Fruit fly (Drosophila melanogaster) whole organism, embryonic: ENCODE data around the gene CG42342.
A peak's percentile ranks its signal among the peaks of the same experiment; 100 is the strongest.

Experiments used
- Awh ChIP-seq: fragments of 200-800 bp; sonication (Bioruptor generic); IDR thresholded peaks from 2 replicates; pipeline ENCODE4, ENCODE4 v1.3.6; 2022; ENCODE audit warnings: missing biosample characterization, missing genetic modification characterization
- CG10959 ChIP-seq: fragments of 200-800 bp; sonication (Bioruptor generic); IDR thresholded peaks from 2 replicates; pipeline ENCODE4 v1.3.6; 2022; ENCODE audit warnings: missing biosample characterization, missing genetic modification characterization
- CG10979 ChIP-seq: fragments of 200-800 bp; sonication (Bioruptor generic); optimal IDR thresholded peaks from 2 replicates; lab custom pipeline; 2018; ENCODE audit warnings: missing biosample characterization, mild to moderate bottlenecking, missing genetic modification characterization, moderate library complexity
- CG11093 ChIP-seq: fragments of 200-800 bp; sonication (Bioruptor generic); IDR thresholded peaks from 3 replicates; pipeline ENCODE4 v1.3.6; 2022; ENCODE audit warnings: missing biosample characterization, missing genetic modification characterization
- CG12155 ChIP-seq: fragments of 200-800 bp; sonication (Bioruptor generic); optimal IDR thresholded peaks from 3 replicates; lab custom pipeline; 2016; ENCODE audit warnings: missing biosample characterization, missing genetic modification characterization
- CG13775 ChIP-seq: fragments of 200-800 bp; sonication (Bioruptor generic); optimal IDR thresholded peaks from 3 replicates; lab custom pipeline; 2017; ENCODE audit warnings: missing biosample characterization, mild to moderate bottlenecking, missing genetic modification characterization
- CG14710 ChIP-seq: fragments of 200-800 bp; sonication (Bioruptor generic); optimal IDR thresholded peaks from 3 replicates; lab custom pipeline; 2019; ENCODE audit warnings: missing biosample characterization, mild to moderate bottlenecking, missing genetic modification characterization, moderate library complexity
- CG1603 ChIP-seq: fragments of 200-800 bp; sonication (Bioruptor generic); optimal IDR thresholded peaks from 2 replicates; lab custom pipeline; 2019; ENCODE audit warnings: missing biosample characterization, mild to moderate bottlenecking, missing genetic modification characterization, moderate library complexity
- CG1792 ChIP-seq: fragments of 200-800 bp; sonication (Bioruptor generic); optimal IDR thresholded peaks from 2 replicates; lab custom pipeline; 2016; ENCODE audit warnings: missing biosample characterization, missing genetic modification characterization
- CG18011 ChIP-seq: fragments of 200-800 bp; sonication (Bioruptor generic); optimal IDR thresholded peaks from 2 replicates; lab custom pipeline; 2017; ENCODE audit warnings: missing biosample characterization, missing genetic modification characterization, mild to moderate bottlenecking, moderate library complexity, missing genotype
- CG18262 ChIP-seq: fragments of 200-800 bp; optimal IDR thresholded peaks from 3 replicates; lab custom pipeline; 2019; ENCODE audit warnings: missing biosample characterization, mild to moderate bottlenecking, missing genetic modification characterization, moderate library complexity
- CG2202 ChIP-seq: fragments of 200-800 bp; sonication (Bioruptor generic); optimal IDR thresholded peaks from 2 replicates; lab custom pipeline; 2018; ENCODE audit warnings: missing biosample characterization, mild to moderate bottlenecking, missing genetic modification characterization
- CG2889 ChIP-seq: fragments of 200-800 bp; sonication (Bioruptor generic); IDR thresholded peaks from 3 replicates; pipeline ENCODE4 v1.3.6; 2022; ENCODE audit warnings: missing biosample characterization, missing genetic modification characterization
- CG30020 ChIP-seq: fragments of 200-800 bp; optimal IDR thresholded peaks from 2 replicates; lab custom pipeline; 2019; ENCODE audit warnings: missing biosample characterization, mild to moderate bottlenecking, missing genetic modification characterization, moderate library complexity
- CG30431 ChIP-seq: fragments of 200-800 bp; sonication (Bioruptor generic); optimal IDR thresholded peaks from 2 replicates; lab custom pipeline; 2017; ENCODE audit warnings: missing biosample characterization, missing genetic modification characterization
- CG33213 ChIP-seq: fragments of 200-800 bp; sonication (Bioruptor generic); optimal IDR thresholded peaks from 3 replicates; lab custom pipeline; 2016; ENCODE audit warnings: missing biosample characterization, missing genetic modification characterization
- CG34224 ChIP-seq: fragments of 200-800 bp; sonication (Bioruptor generic); IDR thresholded peaks from 3 replicates; pipeline ENCODE4 v1.3.6; 2022; ENCODE audit warnings: missing biosample characterization, missing genetic modification characterization; ENCODE audit not compliant: partially characterized antibody
- CoRest ChIP-seq: fragments of 200-800 bp; sonication (Bioruptor generic); optimal IDR thresholded peaks from 3 replicates; lab custom pipeline; 2018; ENCODE audit warnings: missing biosample characterization, mild to moderate bottlenecking, missing genetic modification characterization, moderate library complexity
- D19A ChIP-seq: fragments of 200-800 bp; optimal IDR thresholded peaks from 3 replicates; lab custom pipeline; 2019; ENCODE audit warnings: missing biosample characterization, mild to moderate bottlenecking, missing genetic modification characterization, moderate library complexity
- Dfd ChIP-seq, 2 experiments: fragments of >200 bp; optimal IDR thresholded peaks; 2 replicates each; lab custom pipeline; 2017; ENCODE audit warnings: missing biosample characterization in 2 of 2, missing genetic modification characterization in 2 of 2
- Dref ChIP-seq: fragments of 200-800 bp; sonication (Bioruptor generic); IDR thresholded peaks from 2 replicates; pipeline ENCODE4 v1.3.6; 2022; ENCODE audit warnings: missing biosample characterization, missing genetic modification characterization
- ERR ChIP-seq: fragments of 200-800 bp; sonication (Bioruptor generic); optimal IDR thresholded peaks from 2 replicates; lab custom pipeline; 2016; ENCODE audit warnings: missing biosample characterization, missing genetic modification characterization
- Fer1 ChIP-seq: fragments of 200-800 bp; sonication (Bioruptor generic); optimal IDR thresholded peaks from 2 replicates; lab custom pipeline; 2017; ENCODE audit warnings: missing biosample characterization, mild to moderate bottlenecking, missing genetic modification characterization
- HLHmδ ChIP-seq: fragments of 200-800 bp; sonication (Bioruptor generic); optimal IDR thresholded peaks from 2 replicates; lab custom pipeline; 2018; ENCODE audit warnings: missing biosample characterization, mild to moderate bottlenecking, missing genetic modification characterization, moderate library complexity
- HmgZ ChIP-seq: fragments of 200-800 bp; sonication (Bioruptor generic); optimal IDR thresholded peaks from 2 replicates; lab custom pipeline; 2018; ENCODE audit warnings: missing biosample characterization, mild to moderate bottlenecking, missing genetic modification characterization
- Hmr ChIP-seq: fragments of 200-800 bp; sonication (Bioruptor generic); optimal IDR thresholded peaks from 3 replicates; lab custom pipeline; 2017; ENCODE audit warnings: mild to moderate bottlenecking, missing biosample characterization, missing genetic modification reagents, missing genetic modification characterization
- Meics ChIP-seq: fragments of 200-800 bp; sonication (Bioruptor generic); optimal IDR thresholded peaks from 2 replicates; lab custom pipeline; 2017; ENCODE audit warnings: missing biosample characterization, mild to moderate bottlenecking, missing genetic modification characterization
- NC2β ChIP-seq: fragments of 200-800 bp; sonication (Bioruptor generic); optimal IDR thresholded peaks from 2 replicates; lab custom pipeline; 2016; ENCODE audit warnings: missing biosample characterization, missing genetic modification characterization
- Neu2 ChIP-seq: fragments of 200-800 bp; sonication (Bioruptor generic); optimal IDR thresholded peaks from 3 replicates; lab custom pipeline; 2016; ENCODE audit warnings: missing biosample characterization, missing genetic modification characterization, borderline replicate concordance
- Oaz ChIP-seq: fragments of 200-800 bp; sonication (Bioruptor generic); IDR thresholded peaks from 2 replicates; pipeline ENCODE4 v1.3.6; 2022; ENCODE audit warnings: missing biosample characterization, missing genetic modification characterization
- Trl ChIP-seq, 3 experiments: fragments of >200 bp in 2 of 3; fragments of 200-800 bp in 1 of 3; sonication (Bioruptor generic) in 1 of 3; optimal IDR thresholded peaks; 2 replicates in 1 of 3; 3 replicates in 2 of 3; lab custom pipeline; 2016 to 2017; ENCODE audit warnings: missing biosample characterization in 1 of 3, missing genetic modification characterization in 1 of 3
- ab ChIP-seq: fragments of 200-800 bp; sonication (Bioruptor generic); optimal IDR thresholded peaks from 2 replicates; lab custom pipeline; 2016; ENCODE audit warnings: missing biosample characterization, missing genetic modification characterization
- abd-A ChIP-seq: fragments of 200-800 bp; sonication (Bioruptor generic); optimal IDR thresholded peaks from 3 replicates; lab custom pipeline; 2019; ENCODE audit warnings: missing biosample characterization, mild to moderate bottlenecking, missing genetic modification characterization, moderate library complexity
- bab2 ChIP-seq: fragments of 200-800 bp; sonication (Bioruptor generic); optimal IDR thresholded peaks from 2 replicates; lab custom pipeline; 2016; ENCODE audit warnings: missing biosample characterization, missing genetic modification characterization
- crc ChIP-seq: fragments of 200-800 bp; sonication (Bioruptor generic); optimal IDR thresholded peaks from 2 replicates; lab custom pipeline; 2016; ENCODE audit warnings: missing biosample characterization, missing genetic modification characterization
- cwo ChIP-seq: fragments of 200-800 bp; sonication (Bioruptor generic); optimal IDR thresholded peaks from 3 replicates; lab custom pipeline; 2017; ENCODE audit warnings: missing biosample characterization, missing genetic modification characterization, mild to moderate bottlenecking, moderate library complexity, missing genetic modification reagents
- dmrt11E ChIP-seq: fragments of 200-800 bp; sonication (Bioruptor generic); optimal IDR thresholded peaks from 3 replicates; lab custom pipeline; 2018; ENCODE audit warnings: missing biosample characterization, mild to moderate bottlenecking, missing genetic modification characterization, moderate library complexity
- esg ChIP-seq: fragments of 200-800 bp; sonication (Bioruptor generic); conservative IDR thresholded peaks from 2 replicates; pipeline ENCODE4 v1.3.6; 2022; ENCODE audit warnings: missing biosample characterization, missing genetic modification characterization
- gem ChIP-seq: fragments of 200-800 bp; sonication (Bioruptor generic); optimal IDR thresholded peaks from 2 replicates; lab custom pipeline; 2019; ENCODE audit warnings: missing biosample characterization, mild to moderate bottlenecking, missing genetic modification characterization, moderate library complexity
- hb ChIP-seq: fragments of 200-800 bp; sonication (Bioruptor generic); IDR thresholded peaks from 3 replicates; pipeline ENCODE4 v1.3.6; 2022; ENCODE audit warnings: missing biosample characterization, missing genetic modification characterization; ENCODE audit not compliant: partially characterized antibody
- lola ChIP-seq, 3 experiments: fragments of >200 bp in 2 of 3; fragments of 200-800 bp in 1 of 3; sonication (Bioruptor generic) in 1 of 3; optimal IDR thresholded peaks; 2 replicates each; lab custom pipeline; 2017 to 2019; ENCODE audit warnings: missing biosample characterization in 3 of 3, missing genetic modification characterization in 3 of 3, mild to moderate bottlenecking in 1 of 3, moderate library complexity in 1 of 3
- nerfin-1 ChIP-seq: fragments of 200-800 bp; sonication (Bioruptor generic); optimal IDR thresholded peaks from 3 replicates; lab custom pipeline; 2019; ENCODE audit warnings: missing biosample characterization, mild to moderate bottlenecking, missing genetic modification characterization, moderate library complexity
- sd ChIP-seq: fragments of 200-800 bp; sonication (Bioruptor generic); optimal IDR thresholded peaks from 3 replicates; lab custom pipeline; 2018; ENCODE audit warnings: missing biosample characterization, mild to moderate bottlenecking, missing genetic modification characterization, moderate library complexity
- sens ChIP-seq: fragments of 200-800 bp; sonication (Bioruptor generic); peaks from one replicate; lab custom pipeline; 2016; ENCODE audit warnings: missing biosample characterization, missing genetic modification characterization
- sug ChIP-seq: fragments of 200-800 bp; optimal IDR thresholded peaks from 2 replicates; lab custom pipeline; 2019; ENCODE audit warnings: missing biosample characterization, mild to moderate bottlenecking, missing genetic modification characterization, moderate library complexity
- tgo ChIP-seq: fragments of 200-800 bp; sonication (Bioruptor generic); IDR thresholded peaks from 3 replicates; pipeline ENCODE4 v1.3.6; 2022; ENCODE audit warnings: missing biosample characterization, missing genetic modification characterization
- toy ChIP-seq: fragments of 200-800 bp; sonication (Bioruptor generic); IDR thresholded peaks from 2 replicates; pipeline ENCODE4 v1.3.6; 2022; ENCODE audit warnings: missing biosample characterization, missing genetic modification characterization
- z ChIP-seq: fragments of 200-800 bp; sonication (Bioruptor generic); IDR thresholded peaks from 3 replicates; pipeline ENCODE4 v1.3.6; 2022; ENCODE audit warnings: missing biosample characterization, missing genetic modification characterization
- zfh2 ChIP-seq: fragments of 200-800 bp; sonication (Bioruptor generic); optimal IDR thresholded peaks from 2 replicates; lab custom pipeline; 2016; ENCODE audit warnings: missing biosample characterization, missing genetic modification characterization

Gene CG42342

DNA sequence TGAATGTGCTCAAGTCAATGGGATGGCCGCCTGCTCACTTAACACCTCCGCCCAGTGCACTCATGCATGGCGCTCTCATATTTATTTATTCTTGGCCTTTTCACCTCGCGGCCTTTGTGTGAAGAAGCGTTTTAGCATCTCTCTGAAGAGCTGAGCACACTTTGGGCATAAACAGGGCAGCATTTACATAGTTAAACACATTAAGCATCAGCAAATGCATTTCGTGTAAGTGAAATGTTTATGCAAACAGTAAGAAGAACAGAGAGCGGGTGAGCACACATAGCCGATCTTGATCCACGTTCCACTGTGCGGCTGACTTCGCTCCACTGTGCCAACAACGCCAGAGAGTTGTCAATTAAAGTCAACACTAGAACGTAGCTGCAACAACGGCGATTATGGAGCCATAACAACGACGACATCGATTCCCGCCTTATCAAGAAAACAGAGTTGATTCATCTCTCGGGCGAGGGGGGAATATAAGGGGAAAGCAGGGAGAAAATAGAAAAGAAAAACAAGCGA lies 22.1 kb downstream of the CG42342 start (continued):
- TF ChIP-seq CG10959 (0 out of 2 replicates have a peak, but pooled peaks have one; percentile 53), HmgZ (tag; lab: Kevin White, UChicago) (no peak), CG14710 (tag; lab: Kevin White, UChicago) (peak; percentile 92), NC2β (GFP tag; lab: Kevin White, UChicago) (peak; percentile 56), Neu2 (GFP tag; lab: Kevin White, UChicago) (no peak), Dfd (GFP tag; optimal IDR thresholded peaks at IDR 0.05; lab: Kevin White, UChicago) (no peak), Meics (GFP tag; lab: Kevin White, UChicago) (no peak), nerfin-1 (tag; lab: Kevin White, UChicago) (peak; percentile 26), zfh2 (GFP tag; lab: Kevin White, UChicago) (no peak), CG2202 (peak; percentile 79), sd (no peak), CG30020 (tag; lab: Kevin White, UChicago) (no peak), sens (GFP tag; lab: Kevin White, UChicago) (peak; percentile 93), lola (GFP tag; optimal IDR thresholded peaks at IDR 0.05; lab: Kevin White, UChicago) (peak in 1 of 3 experiments; percentile 78), Awh (GFP tag; lab: Robert Waterston, UW) (0 out of 2 replicates have a peak, but pooled peaks have one; percentile 31), bab2 (peak; percentile 10), gem (peak; percentile 60), tgo (GFP tag; lab: Robert Waterston, UW) (no peak; the same call in 2 of the 3 replicates), Oaz (GFP tag; lab: Robert Waterston, UW) (no peak), hb (GFP tag; lab: Robert Waterston, UW) (no peak), CG1792 (GFP tag; lab: Kevin White, UChicago) (no peak), Hmr (GFP tag; lab: Kevin White, UChicago) (no peak), CG18262 (tag; lab: Kevin White, UChicago) (peak; percentile 63), CG2889 (no peak), CG34224 (GFP tag; lab: Robert Waterston, UW) (no peak), CoRest (tag; lab: Kevin White, UChicago) (peak; percentile 48), CG13775 (GFP tag; lab: Kevin White, UChicago) (peak; percentile 26), ERR (no peak), HLHmδ (GFP tag; lab: Kevin White, UChicago) (peak; percentile 88), cwo (GFP tag; lab: Kevin White, UChicago) (no peak), z (GFP tag; lab: Robert Waterston, UW) (peak; percentile 46; the same call in 1 of the 3 replicates), sug (tag; lab: Kevin White, UChicago) (peak; percentile 22), toy (GFP tag; lab: Robert Waterston, UW) (no peak), ab (no peak), CG30431 (GFP tag; lab: Kevin White, UChicago) (peak; percentile 67), esg (GFP tag; lab: Robert Waterston, UW) (no peak), CG33213 (GFP tag; lab: Kevin White, UChicago) (peak; percentile 15), Fer1 (no peak), CG12155 (GFP tag; lab: Kevin White, UChicago) (no peak), CG11093 (GFP tag; lab: Robert Waterston, UW) (0 out of 3 replicates have a peak, but pooled peaks have one; percentile 31), CG18011 (GFP tag; lab: Kevin White, UChicago) (no peak), Trl (optimal IDR thresholded peaks at IDR 0.05; lab: Kevin White, UChicago) (no peak), Trl (GFP tag; optimal IDR thresholded peaks at IDR 0.05; lab: Kevin White, UChicago) (peak; percentile 56), abd-A (no peak), Dref (GFP tag; lab: Robert Waterston, UW) (no peak), crc (GFP tag; lab: Kevin White, UChicago) (peak; percentile 30), CG10979 (tag; lab: Kevin White, UChicago) (peak; percentile 42), D19A (tag; lab: Kevin White, UChicago) (peak; percentile 68), dmrt11E (peak; percentile 85), CG1603 (peak; percentile 83)
